Fruit fly (Drosophila melanogaster) whole organism, embryonic: ENCODE measurements around the gene GNBP1.

Experiments
- BEAF-32 ChIP-seq: fragments of 200-800 bp; sonication (Bioruptor generic); optimal IDR thresholded peaks from 3 replicates; lab custom pipeline; 2017; ENCODE audit warnings: missing biosample characterization, missing genetic modification characterization, mild to moderate bottlenecking, moderate library complexity, missing genetic modification reagents
- CG10431 ChIP-seq: fragments of 200-800 bp; sonication (Bioruptor generic); optimal IDR thresholded peaks from 3 replicates; lab custom pipeline; 2018; ENCODE audit warnings: missing biosample characterization, mild to moderate bottlenecking, missing genetic modification characterization
- CG11093 ChIP-seq: fragments of 200-800 bp; sonication (Bioruptor generic); IDR thresholded peaks from 3 replicates; pipeline ENCODE4 v1.3.6; 2022; ENCODE audit warnings: missing biosample characterization, missing genetic modification characterization
- CG12299 ChIP-seq: fragments of 200-800 bp; sonication (Bioruptor generic); optimal IDR thresholded peaks from 2 replicates; lab custom pipeline; 2018; ENCODE audit warnings: missing biosample characterization, mild to moderate bottlenecking, missing genetic modification characterization
- CG12769 ChIP-seq: fragments of 200-800 bp; sonication (Bioruptor generic); optimal IDR thresholded peaks from 2 replicates; lab custom pipeline; 2019; ENCODE audit warnings: missing biosample characterization, mild to moderate bottlenecking, missing genetic modification characterization, moderate library complexity
- CG13775 ChIP-seq: fragments of 200-800 bp; sonication (Bioruptor generic); optimal IDR thresholded peaks from 3 replicates; lab custom pipeline; 2017; ENCODE audit warnings: missing biosample characterization, mild to moderate bottlenecking, missing genetic modification characterization
- CG15479 ChIP-seq: fragments of 200-800 bp; sonication (Bioruptor generic); optimal IDR thresholded peaks from 3 replicates; lab custom pipeline; 2019; ENCODE audit warnings: missing biosample characterization, mild to moderate bottlenecking, missing genetic modification characterization, moderate library complexity
- CG1602 ChIP-seq: fragments of 200-800 bp; sonication (Bioruptor generic); optimal IDR thresholded peaks from 3 replicates; lab custom pipeline; 2016; ENCODE audit warnings: missing biosample characterization, missing genetic modification characterization
- CG1603 ChIP-seq: fragments of 200-800 bp; sonication (Bioruptor generic); optimal IDR thresholded peaks from 2 replicates; lab custom pipeline; 2019; ENCODE audit warnings: missing biosample characterization, mild to moderate bottlenecking, missing genetic modification characterization, moderate library complexity
- CG17359 ChIP-seq: fragments of 200-800 bp; sonication (Bioruptor generic); optimal IDR thresholded peaks from 3 replicates; lab custom pipeline; 2018; ENCODE audit warnings: missing biosample characterization, mild to moderate bottlenecking, missing genetic modification characterization, moderate library complexity
- CG17361 ChIP-seq: fragments of 200-800 bp; sonication (Bioruptor generic); IDR thresholded peaks from 3 replicates; pipeline ENCODE4 v1.3.6; 2022; ENCODE audit warnings: missing biosample characterization, missing genetic modification characterization
- CG17568 ChIP-seq: fragments of 200-800 bp; sonication (Bioruptor generic); optimal IDR thresholded peaks from 2 replicates; lab custom pipeline; 2018; ENCODE audit warnings: missing biosample characterization, mild to moderate bottlenecking, missing genetic modification characterization, moderate library complexity
- CG17829 ChIP-seq: fragments of 200-800 bp; optimal IDR thresholded peaks from 2 replicates; lab custom pipeline; 2019; ENCODE audit warnings: missing biosample characterization, mild to moderate bottlenecking, missing genetic modification characterization, moderate library complexity
- CG18011 ChIP-seq: fragments of 200-800 bp; sonication (Bioruptor generic); optimal IDR thresholded peaks from 2 replicates; lab custom pipeline; 2017; ENCODE audit warnings: missing biosample characterization, missing genetic modification characterization, mild to moderate bottlenecking, moderate library complexity, missing genotype
- CG18262 ChIP-seq: fragments of 200-800 bp; optimal IDR thresholded peaks from 3 replicates; lab custom pipeline; 2019; ENCODE audit warnings: missing biosample characterization, mild to moderate bottlenecking, missing genetic modification characterization, moderate library complexity
- CG4820 ChIP-seq: fragments of 200-800 bp; sonication (Bioruptor generic); optimal IDR thresholded peaks from 3 replicates; lab custom pipeline; 2016; ENCODE audit warnings: missing biosample characterization, missing genetic modification characterization
- CG6765 ChIP-seq: fragments of 200-800 bp; sonication (Bioruptor generic); optimal IDR thresholded peaks from 3 replicates; lab custom pipeline; 2017; ENCODE audit warnings: missing biosample characterization, mild to moderate bottlenecking, missing genetic modification characterization
- CG7357 ChIP-seq: fragments of 200-800 bp; sonication (Bioruptor generic); IDR thresholded peaks from 3 replicates; pipeline ENCODE4 v1.3.6; 2022; ENCODE audit warnings: missing biosample characterization, missing genetic modification characterization
- CG7745 ChIP-seq: fragments of 200-800 bp; sonication (Bioruptor generic); optimal IDR thresholded peaks from 2 replicates; lab custom pipeline; 2018; ENCODE audit warnings: missing biosample characterization, mild to moderate bottlenecking, missing genetic modification characterization, moderate library complexity
- CG8765 ChIP-seq: fragments of 200-800 bp; sonication (Bioruptor generic); IDR thresholded peaks from 2 replicates; pipeline ENCODE4 v1.3.6; 2022; ENCODE audit warnings: missing biosample characterization, missing genetic modification characterization
- CG9727 ChIP-seq: fragments of 200-800 bp; sonication (Bioruptor generic); optimal IDR thresholded peaks from 3 replicates; lab custom pipeline; 2017; ENCODE audit warnings: missing biosample characterization, mild to moderate bottlenecking, missing genetic modification characterization
- CHES-1-like ChIP-seq: fragments of 200-800 bp; sonication (Bioruptor generic); optimal IDR thresholded peaks from 2 replicates; lab custom pipeline; 2016; ENCODE audit warnings: missing biosample characterization, missing genetic modification characterization
- CrebB ChIP-seq: fragments of 200-800 bp; sonication (Bioruptor generic); optimal IDR thresholded peaks from 3 replicates; lab custom pipeline; 2018; ENCODE audit warnings: missing biosample characterization, mild to moderate bottlenecking, missing genetic modification characterization
- Doc3 ChIP-seq: fragments of 200-800 bp; sonication (Bioruptor generic); IDR thresholded peaks from 3 replicates; pipeline ENCODE4 v1.3.6; 2022; ENCODE audit warnings: missing biosample characterization, missing genetic modification characterization; ENCODE audit not compliant: partially characterized antibody
- Hmr ChIP-seq: fragments of 200-800 bp; sonication (Bioruptor generic); optimal IDR thresholded peaks from 3 replicates; lab custom pipeline; 2017; ENCODE audit warnings: mild to moderate bottlenecking, missing biosample characterization, missing genetic modification reagents, missing genetic modification characterization
- Hr3 ChIP-seq: fragments of 200-800 bp; sonication (Bioruptor generic); optimal IDR thresholded peaks from 3 replicates; lab custom pipeline; 2016; ENCODE audit warnings: missing biosample characterization, missing genetic modification characterization
- MESR4 ChIP-seq: fragments of 200-800 bp; sonication (Bioruptor generic); optimal IDR thresholded peaks from 2 replicates; lab custom pipeline; 2018; ENCODE audit warnings: missing biosample characterization, mild to moderate bottlenecking, missing genetic modification characterization, moderate library complexity
- Meics ChIP-seq: fragments of 200-800 bp; sonication (Bioruptor generic); optimal IDR thresholded peaks from 2 replicates; lab custom pipeline; 2017; ENCODE audit warnings: missing biosample characterization, mild to moderate bottlenecking, missing genetic modification characterization
- NC2α ChIP-seq: fragments of 200-800 bp; sonication (Bioruptor generic); optimal IDR thresholded peaks from 2 replicates; lab custom pipeline; 2016; ENCODE audit warnings: missing biosample characterization, missing genetic modification characterization
- NfI ChIP-seq: fragments of 200-800 bp; sonication (Bioruptor generic); optimal IDR thresholded peaks from 3 replicates; lab custom pipeline; 2018; ENCODE audit warnings: missing biosample characterization, mild to moderate bottlenecking, missing genetic modification characterization, moderate library complexity
- Six4 ChIP-seq: fragments of 200-800 bp; sonication (Bioruptor generic); optimal IDR thresholded peaks from 2 replicates; lab custom pipeline; 2016; ENCODE audit warnings: missing biosample characterization, missing genetic modification characterization
- Usf ChIP-seq: fragments of 200-800 bp; sonication (Bioruptor generic); optimal IDR thresholded peaks from 2 replicates; lab custom pipeline; 2017; ENCODE audit warnings: missing genotype, missing biosample characterization, missing genetic modification characterization
- bcd ChIP-seq: fragments of 200-800 bp; sonication (Bioruptor generic); optimal IDR thresholded peaks from 2 replicates; lab custom pipeline; 2017; ENCODE audit warnings: missing biosample characterization, mild to moderate bottlenecking, missing genetic modification characterization
- cad ChIP-seq: fragments of >200 bp; optimal IDR thresholded peaks from 2 replicates; lab custom pipeline; 2017; ENCODE audit warnings: missing biosample characterization, missing genetic modification characterization
- dimm ChIP-seq: fragments of 200-800 bp; sonication (Bioruptor generic); IDR thresholded peaks from 2 replicates; pipeline ENCODE4 v1.3.6; 2022; ENCODE audit warnings: missing biosample characterization, missing genetic modification characterization
- dmrt11E ChIP-seq: fragments of 200-800 bp; sonication (Bioruptor generic); optimal IDR thresholded peaks from 3 replicates; lab custom pipeline; 2018; ENCODE audit warnings: missing biosample characterization, mild to moderate bottlenecking, missing genetic modification characterization, moderate library complexity
- gcm2 ChIP-seq: fragments of 200-800 bp; sonication (Bioruptor generic); optimal IDR thresholded peaks from 2 replicates; lab custom pipeline; 2016; ENCODE audit warnings: missing biosample characterization, missing genetic modification characterization
- kni ChIP-seq: fragments of 200-800 bp; sonication (Bioruptor generic); optimal IDR thresholded peaks from 3 replicates; lab custom pipeline; 2017; ENCODE audit warnings: mild to moderate bottlenecking, missing biosample characterization, missing genetic modification reagents, missing genetic modification characterization
- lab ChIP-seq: fragments of 200-800 bp; sonication (Bioruptor generic); optimal IDR thresholded peaks from 3 replicates; lab custom pipeline; 2017; ENCODE audit warnings: missing biosample characterization, missing genetic modification characterization, mild to moderate bottlenecking, moderate library complexity, missing genetic modification reagents
- lbe ChIP-seq: fragments of 200-800 bp; sonication (Bioruptor generic); optimal IDR thresholded peaks from 2 replicates; lab custom pipeline; 2016; ENCODE audit warnings: missing biosample characterization, mild to moderate bottlenecking, missing genetic modification characterization
- lilli ChIP-seq: fragments of 200-800 bp; sonication (Bioruptor generic); optimal IDR thresholded peaks from 3 replicates; lab custom pipeline; 2016; ENCODE audit warnings: missing biosample characterization, missing genetic modification characterization
- pan ChIP-seq, 4 experiments: fragments of >200 bp in 3 of 4; fragments of 200-800 bp in 1 of 4; sonication (Bioruptor generic) in 1 of 4; optimal IDR thresholded peaks in 3 of 4; IDR thresholded peaks in 1 of 4; 2 replicates each; pipeline versions ENCODE4 v1.3.6 to Lab custom; 2017 to 2022; ENCODE audit warnings: missing biosample characterization in 2 of 4, missing genetic modification characterization in 2 of 4, mixed read lengths in 1 of 4
- shn ChIP-seq: fragments of 200-800 bp; sonication (Bioruptor generic); optimal IDR thresholded peaks from 3 replicates; lab custom pipeline; 2016; ENCODE audit warnings: missing biosample characterization, missing genetic modification characterization
- sim ChIP-seq: fragments of 200-800 bp; sonication (Bioruptor generic); IDR thresholded peaks from 2 replicates; pipeline ENCODE4 v1.3.6; 2022; ENCODE audit warnings: missing biosample characterization, missing genetic modification characterization
- sima ChIP-seq: fragments of 200-800 bp; sonication (Bioruptor generic); optimal IDR thresholded peaks from 2 replicates; lab custom pipeline; 2016; ENCODE audit warnings: missing biosample characterization, missing genetic modification characterization
- so ChIP-seq: fragments of 200-800 bp; sonication (Bioruptor generic); IDR thresholded peaks from 3 replicates; pipeline ENCODE4 v1.3.6; 2022; ENCODE audit warnings: missing biosample characterization, missing genetic modification characterization
- tgo ChIP-seq: fragments of 200-800 bp; sonication (Bioruptor generic); IDR thresholded peaks from 3 replicates; pipeline ENCODE4 v1.3.6; 2022; ENCODE audit warnings: missing biosample characterization, missing genetic modification characterization
- tna ChIP-seq: fragments of 200-800 bp; sonication (Bioruptor generic); IDR thresholded peaks from 2 replicates; pipeline ENCODE4 v1.3.6; 2022; ENCODE audit warnings: missing biosample characterization, missing genetic modification characterization; ENCODE audit not compliant: partially characterized antibody
- zen2 ChIP-seq: fragments of 200-800 bp; sonication (Bioruptor generic); IDR thresholded peaks from 3 replicates; pipeline ENCODE4 v1.3.6; 2022; ENCODE audit warnings: missing biosample characterization, missing genetic modification characterization; ENCODE audit not compliant: partially characterized antibody

GNBP1 gene

dm6 chr3L:18681550-18682217 is 6.1 kb downstream of the GNBP1 start, which contains the start of the genes Sgf11 and CG32202 (continued):
- TF ChIP-seq lilli (GFP tag; lab: Kevin White, UChicago): peak; percentile 57
- TF ChIP-seq gcm2 (GFP tag; lab: Kevin White, UChicago): no peak
- no peak for TF ChIP-seq pan (optimal IDR thresholded peaks at IDR 0.05; lab: Kevin White, UChicago)
- TF ChIP-seq pan (GFP tag; optimal IDR thresholded peaks at IDR 0.05 in 1 of 2, IDR thresholded peaks at IDR 0.05 in 1 of 2): no peak
- no peak for TF ChIP-seq sima (GFP tag; lab: Kevin White, UChicago)
- peak; percentile 7 for TF ChIP-seq CG4820 (GFP tag; lab: Kevin White, UChicago)
- peak; percentile 10 for TF ChIP-seq kni (GFP tag; lab: Kevin White, UChicago)
- peak; percentile 38; the same call in 1 of the 3 replicates for TF ChIP-seq tgo
- TF ChIP-seq CG17829 (tag; lab: Kevin White, UChicago): peak; percentile 70
- TF ChIP-seq sim (GFP tag; lab: Robert Waterston, UW): no peak
- no peak for TF ChIP-seq CG7357 (GFP tag; lab: Robert Waterston, UW)
- TF ChIP-seq tna (GFP tag; lab: Robert Waterston, UW): no peak
- TF ChIP-seq CG1603 (tag; lab: Kevin White, UChicago): peak; percentile 13
- no peak for TF ChIP-seq lbe (GFP tag; lab: Kevin White, UChicago)
- no peak for TF ChIP-seq cad
- no peak for TF ChIP-seq lab (GFP tag; lab: Kevin White, UChicago)
- no peak for TF ChIP-seq NC2α (GFP tag; lab: Kevin White, UChicago)
- peak; percentile 14 for TF ChIP-seq CG12769 (tag; lab: Kevin White, UChicago)
- TF ChIP-seq CG18011: peak; percentile 59
- TF ChIP-seq CHES-1-like: peak; percentile 8
- peak; percentile 73 for TF ChIP-seq dmrt11E (tag; lab: Kevin White, UChicago)
- peak; percentile 34 for TF ChIP-seq BEAF-32 (GFP tag; lab: Kevin White, UChicago)
- TF ChIP-seq so (GFP tag; lab: Robert Waterston, UW): no peak
- peak; percentile 6 for TF ChIP-seq CrebB (tag; lab: Kevin White, UChicago)
- TF ChIP-seq CG13775 (GFP tag; lab: Kevin White, UChicago): peak; percentile 70
- no peak for TF ChIP-seq zen2 (GFP tag; lab: Robert Waterston, UW)
- TF ChIP-seq Doc3 (GFP tag; lab: Robert Waterston, UW): no peak
- peak; percentile 75 for TF ChIP-seq Meics (GFP tag; lab: Kevin White, UChicago)
- TF ChIP-seq Hr3 (GFP tag; lab: Kevin White, UChicago): peak; percentile 76
- TF ChIP-seq CG11093 (GFP tag; lab: Robert Waterston, UW): no peak
- no peak for TF ChIP-seq CG17568 (GFP tag; lab: Kevin White, UChicago)
- TF ChIP-seq CG6765: no peak
- peak; percentile 70 for TF ChIP-seq CG1602 (GFP tag; lab: Kevin White, UChicago)
- TF ChIP-seq CG7745 (tag; lab: Kevin White, UChicago): no peak
- peak; percentile 55 for TF ChIP-seq bcd (GFP tag; lab: Kevin White, UChicago)
- peak; percentile 70 for TF ChIP-seq CG18262 (tag; lab: Kevin White, UChicago)
- TF ChIP-seq shn: no peak
- TF ChIP-seq CG17361: peak; percentile 80; the same call in 2 of the 3 replicates
- TF ChIP-seq NfI (GFP tag; lab: Kevin White, UChicago): peak; percentile 58
- no peak for TF ChIP-seq Hmr (GFP tag; lab: Kevin White, UChicago)
- TF ChIP-seq CG15479: no peak
- peak; percentile 6 for TF ChIP-seq Six4 (GFP tag; lab: Kevin White, UChicago)
- peak; percentile 58 for TF ChIP-seq CG12299 (tag; lab: Kevin White, UChicago)
- peak; percentile 4 for TF ChIP-seq MESR4 (GFP tag; lab: Kevin White, UChicago)
- TF ChIP-seq CG17359 (tag; lab: Kevin White, UChicago): peak; percentile 53
- no peak for TF ChIP-seq dimm (GFP tag; lab: Robert Waterston, UW)
- TF ChIP-seq Usf (GFP tag; lab: Kevin White, UChicago): no peak
- TF ChIP-seq CG9727 (GFP tag; lab: Kevin White, UChicago): peak; percentile 57
- TF ChIP-seq CG8765 (GFP tag; lab: Robert Waterston, UW): no peak
- peak; percentile 18 for TF ChIP-seq CG10431 (GFP tag; lab: Kevin White, UChicago)
